Fruit fly (Drosophila melanogaster) whole organism, larva: ENCODE measurements around the gene Bcat.

Experiments used
- noc ChIP-seq: fragments of 200-800 bp; sonication (Bioruptor generic); optimal IDR thresholded peaks from 3 replicates; lab custom pipeline; 2019; ENCODE audit warnings: missing biosample characterization, mild to moderate bottlenecking, missing genetic modification characterization, moderate library complexity

Bcat gene

dm6 chrX:13396378-13397099 is at the start of gene Bcat:
Gene Bcat, plus strand, starts transcription at chrX:13396899.
- TF ChIP-seq noc = peak; percentile 84

- TF ChIP-seq noc = no peak
These were observed 49.7 kb upstream of the Bcat start for dm6 chrX:13346998-13347397.

dm6 chrX:13358240-13358799 is 38.4 kb upstream of the Bcat start:
- TF ChIP-seq noc = no peak

- no peak for TF ChIP-seq noc
These were observed 37.8 kb upstream of the Bcat start, which contains the start of gene Syt12 for dm6 chrX:13358948-13359347. Gene Syt12, plus strand, starts transcription at chrX:13359248.

dm6 chrX:13368149-13368548 is 28.6 kb upstream of the Bcat start, which contains the start of gene dmrt11E:
Gene dmrt11E, plus strand, starts transcription at chrX:13368191.
- TF ChIP-seq noc = no peak

- no peak for TF ChIP-seq noc
These were observed 27.3 kb upstream of the Bcat start for dm6 chrX:13369438-13369837.

dm6 chrX:13370306-13370705 is 26.4 kb upstream of the Bcat start, which contains the start of gene CG1640:
Gene CG1640, plus strand, starts transcription at chrX:13370606.
- TF ChIP-seq noc = no peak

- TF ChIP-seq noc = peak; percentile 37
These were observed 25.6 kb upstream of the Bcat start for dm6 chrX:13370826-13371703.

- TF ChIP-seq noc = no peak
These were observed 25.0 kb upstream of the Bcat start for dm6 chrX:13371704-13372049.

- TF ChIP-seq noc = no peak
These were observed 24.2 kb upstream of the Bcat start for dm6 chrX:13372512-13372911.

dm6 chrX:13373239-13374153 is 23.2 kb upstream of the Bcat start:
- TF ChIP-seq noc = peak; percentile 63

dm6 chrX:13374154-13374536 is 22.6 kb upstream of the Bcat start:
- TF ChIP-seq noc = no peak

dm6 chrX:13374979-13375378 is 21.7 kb upstream of the Bcat start:
- TF ChIP-seq noc = no peak

dm6 chrX:13375489-13375997 is 21.2 kb upstream of the Bcat start:
- TF ChIP-seq noc = no peak

- TF ChIP-seq noc = peak; percentile 81
These were observed 20.2 kb upstream of the Bcat start for dm6 chrX:13376520-13376919.

dm6 chrX:13383770-13384169 is 12.9 kb upstream of the Bcat start:
- no peak for TF ChIP-seq noc
